Worm (Caenorhabditis elegans) whole organism, dauer: ENCODE measurements around the gene Y41C4A.9.

Experiments
- unc-62 ChIP-seq: sonication (generic microtip); optimal IDR thresholded peaks from 2 replicates; lab custom pipeline; 2017; ENCODE audit warnings: missing biosample characterization, missing genetic modification reagents, missing genetic modification characterization

Gene Y41C4A.9

DNA sequence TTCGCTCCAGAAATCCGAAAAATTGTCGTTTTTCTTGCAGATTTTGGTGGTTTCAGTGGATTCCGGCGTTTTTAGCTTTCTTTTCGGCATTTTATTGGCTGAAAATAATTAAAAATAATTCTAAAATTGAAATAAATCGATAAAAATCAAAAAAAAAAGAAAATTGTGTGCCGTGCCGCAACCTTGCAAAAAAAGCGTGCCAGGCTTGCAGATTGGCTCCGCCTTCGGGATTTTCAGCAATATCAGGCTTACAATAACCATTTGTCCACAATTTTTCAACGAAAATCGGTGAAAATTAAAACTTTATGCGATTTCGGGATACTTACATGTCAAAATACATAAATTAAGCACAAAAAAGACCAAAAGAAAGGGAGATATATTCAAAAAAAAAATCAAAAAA is at the start of gene Y41C4A.9:
Y41C4A.9 (minus strand) TSS at position 98 of the 400 bp plus-strand sequence.
- no peak for TF ChIP-seq unc-62 (GFP tag; lab: Kevin White, UChicago)

DNA sequence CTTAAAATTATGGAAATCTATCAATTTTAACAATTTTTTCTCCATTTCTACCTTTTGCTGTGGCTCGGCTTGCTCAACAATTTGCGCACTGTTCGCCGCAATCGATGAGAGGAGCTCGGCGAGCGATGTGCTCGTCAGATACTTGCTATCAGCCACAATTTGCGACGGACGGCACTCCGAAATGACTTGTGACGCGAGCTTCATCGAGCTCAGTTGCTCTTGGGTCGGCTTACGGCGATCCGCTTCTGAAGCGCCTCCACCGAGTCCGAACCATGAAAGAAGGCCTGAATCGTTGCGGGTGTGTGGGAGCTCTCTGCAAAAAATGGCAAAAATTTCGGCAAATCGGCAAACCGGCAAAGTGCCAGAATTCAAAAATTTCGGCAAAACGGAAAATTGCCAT is 42.2 kb upstream of the Y41C4A.9 start:
- TF ChIP-seq unc-62 (GFP tag; lab: Kevin White, UChicago), result no peak

DNA sequence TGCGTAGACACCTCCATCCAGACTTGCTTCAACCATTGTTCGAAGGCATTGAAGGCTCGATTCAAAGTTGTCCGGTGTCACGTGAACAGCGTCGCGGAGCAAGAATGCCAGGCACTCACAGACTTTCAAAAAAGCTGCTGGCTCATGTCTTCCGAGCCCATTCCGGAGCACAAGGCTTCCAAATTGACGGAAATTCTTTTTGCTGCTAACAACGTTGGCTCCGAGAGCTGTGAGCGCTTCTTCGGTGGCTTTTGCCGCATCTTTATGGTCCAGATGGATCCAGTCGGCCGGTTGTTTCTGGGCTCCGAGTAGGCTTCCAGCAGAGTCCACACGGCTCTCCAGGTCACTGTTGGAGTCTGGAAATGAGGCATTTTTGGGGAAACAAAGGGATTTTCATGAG is 39.4 kb upstream of the Y41C4A.9 start:
- TF ChIP-seq unc-62 (GFP tag; lab: Kevin White, UChicago), result no peak

DNA sequence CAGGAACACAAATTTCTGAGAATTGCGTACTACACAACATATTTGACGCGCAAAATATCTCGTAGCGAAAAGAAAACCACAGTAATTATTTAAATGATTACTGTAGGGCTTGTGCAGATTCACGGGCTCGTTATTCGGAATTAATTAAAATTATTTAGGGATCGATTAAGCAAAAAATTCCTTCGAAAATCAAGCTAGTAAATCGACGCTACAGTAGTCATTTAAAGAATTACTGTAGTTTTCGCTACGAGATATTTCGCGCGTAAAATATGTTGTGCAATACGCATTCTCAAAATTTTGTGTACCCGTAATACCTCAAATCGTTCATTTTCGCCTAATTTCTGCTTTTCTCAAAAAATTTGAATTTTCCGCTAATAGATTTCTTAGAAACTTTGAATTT is 32.4 kb upstream of the Y41C4A.9 start:
- no peak for TF ChIP-seq unc-62 (GFP tag; lab: Kevin White, UChicago)

DNA sequence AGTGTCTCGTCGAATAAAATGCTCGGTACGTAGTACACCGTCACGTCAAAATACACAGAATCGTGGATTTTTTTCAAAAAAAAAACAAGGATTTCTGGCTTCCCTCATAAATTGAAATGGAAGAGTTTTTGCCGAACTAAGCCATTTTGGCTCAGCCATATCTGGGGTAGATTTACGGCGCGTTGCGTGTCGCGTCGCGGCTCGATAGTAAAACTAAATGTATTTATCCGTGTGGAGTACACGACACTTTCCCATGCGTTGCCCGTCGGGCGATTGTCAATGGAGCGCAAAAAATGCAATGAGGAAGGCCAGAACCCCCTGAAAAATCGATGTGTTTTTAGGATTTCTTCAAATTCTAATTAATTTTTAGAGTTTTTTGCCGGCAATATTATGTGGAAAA is 31.8 kb upstream of the Y41C4A.9 start:
- no peak for TF ChIP-seq unc-62 (GFP tag; lab: Kevin White, UChicago)

DNA sequence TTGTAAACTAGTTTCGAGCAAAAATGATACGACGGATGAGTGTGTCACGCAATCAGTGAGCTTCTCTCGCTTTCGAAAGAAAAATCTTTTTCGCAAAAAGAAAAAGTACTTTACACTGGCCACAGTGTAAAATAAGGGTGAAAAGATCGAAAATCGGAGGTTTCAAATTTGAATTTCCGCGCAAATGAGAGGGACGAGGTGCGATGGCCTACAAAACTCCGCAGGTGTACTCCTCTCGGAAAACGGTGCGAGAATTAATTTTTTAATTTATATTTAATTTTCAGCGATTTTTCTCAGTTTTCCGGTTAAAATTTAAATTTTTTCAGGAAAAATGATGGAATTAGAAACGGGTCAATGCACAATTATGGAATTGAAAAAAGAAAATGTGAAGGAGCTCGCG is 28.3 kb upstream of the Y41C4A.9 start, which contains the start of gene mrt-2:
mrt-2 (plus strand) TSS at position 49 of the 400 bp plus-strand sequence.
- TF ChIP-seq unc-62 (GFP tag; lab: Kevin White, UChicago), result no peak

DNA sequence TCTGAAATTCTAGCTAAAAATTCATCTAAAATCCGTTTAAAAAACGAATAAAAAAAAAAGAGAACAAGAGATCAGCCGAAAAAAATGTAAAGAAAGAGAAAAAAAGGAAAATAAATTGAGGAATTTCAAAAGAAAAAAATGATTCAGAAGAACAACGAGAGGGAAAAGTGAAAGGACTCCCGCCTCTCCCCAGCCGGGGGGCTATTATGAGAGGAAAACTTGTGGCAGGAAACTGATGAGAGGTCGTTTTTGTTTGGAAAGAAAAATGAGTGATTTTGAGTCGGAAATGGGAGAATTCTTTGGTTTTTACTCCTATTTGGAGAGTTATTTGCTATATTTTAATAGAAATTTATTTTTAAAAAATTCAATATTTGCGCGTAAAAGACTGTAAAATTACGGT is 23.7 kb upstream of the Y41C4A.9 start:
- no peak for TF ChIP-seq unc-62 (GFP tag; lab: Kevin White, UChicago)

DNA sequence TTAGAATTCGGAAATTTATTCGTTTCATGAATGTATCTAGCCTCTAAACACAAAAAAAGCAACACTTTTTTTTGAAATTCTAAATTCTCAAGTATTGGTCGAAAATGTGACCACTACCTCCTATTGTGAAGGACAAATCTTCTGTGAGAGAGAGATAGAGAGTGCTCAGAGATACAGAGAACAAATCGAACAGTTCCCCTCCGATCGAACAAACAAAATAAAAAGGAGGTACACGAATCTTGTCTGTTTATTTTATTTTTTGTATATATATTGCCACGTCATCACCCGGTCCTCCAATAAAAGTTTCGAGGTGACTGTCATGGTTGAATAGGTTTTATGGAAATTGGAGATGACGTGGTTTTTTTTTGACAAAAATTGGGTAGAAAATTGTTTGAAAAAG is 22.4 kb upstream of the Y41C4A.9 start:
- no peak for TF ChIP-seq unc-62 (GFP tag; lab: Kevin White, UChicago)

DNA sequence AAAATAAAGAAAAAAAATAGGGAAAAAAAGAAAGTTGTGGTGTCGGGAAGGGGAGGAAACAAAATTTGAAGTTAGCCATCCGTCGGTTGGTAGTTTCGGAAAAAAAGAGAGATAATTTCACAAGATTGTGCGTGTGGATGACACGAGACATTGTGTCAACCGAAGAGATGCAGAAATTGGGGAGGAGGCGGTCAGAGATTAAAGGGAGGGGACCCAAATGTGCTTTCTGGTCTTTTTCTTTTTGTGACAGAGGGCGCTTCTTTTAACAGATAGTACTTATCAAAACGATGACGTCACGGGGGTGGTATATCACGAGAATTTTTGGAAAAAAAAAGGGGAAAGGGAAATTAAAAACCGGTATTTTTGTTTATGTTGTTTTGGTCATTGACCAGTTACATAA is 20.0 kb upstream of the Y41C4A.9 start:
- TF ChIP-seq unc-62 (GFP tag; lab: Kevin White, UChicago), result no peak

DNA sequence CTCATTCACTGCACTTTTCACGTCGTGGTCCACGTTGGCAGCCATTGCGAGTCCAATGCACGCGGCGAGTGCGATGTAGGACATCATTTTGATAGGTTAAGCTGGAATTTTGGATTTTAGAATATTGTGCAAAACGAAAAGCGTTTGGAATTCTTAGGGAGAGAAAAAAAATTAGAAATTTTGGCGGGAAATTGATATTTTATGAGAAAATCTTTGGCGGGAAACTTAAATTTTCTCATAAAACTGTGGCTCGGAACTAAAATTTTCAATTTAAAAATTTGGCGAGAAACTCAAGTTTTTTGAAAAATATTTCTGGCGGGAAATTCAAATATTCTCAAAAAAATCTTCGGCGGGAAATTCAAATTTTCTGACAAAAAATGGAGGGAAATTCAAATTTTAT is 19.1 kb upstream of the Y41C4A.9 start, which contains the start of gene sup-1:
sup-1 (minus strand) TSS at position 101 of the 400 bp plus-strand sequence.
- TF ChIP-seq unc-62 (GFP tag; lab: Kevin White, UChicago), result no peak

DNA sequence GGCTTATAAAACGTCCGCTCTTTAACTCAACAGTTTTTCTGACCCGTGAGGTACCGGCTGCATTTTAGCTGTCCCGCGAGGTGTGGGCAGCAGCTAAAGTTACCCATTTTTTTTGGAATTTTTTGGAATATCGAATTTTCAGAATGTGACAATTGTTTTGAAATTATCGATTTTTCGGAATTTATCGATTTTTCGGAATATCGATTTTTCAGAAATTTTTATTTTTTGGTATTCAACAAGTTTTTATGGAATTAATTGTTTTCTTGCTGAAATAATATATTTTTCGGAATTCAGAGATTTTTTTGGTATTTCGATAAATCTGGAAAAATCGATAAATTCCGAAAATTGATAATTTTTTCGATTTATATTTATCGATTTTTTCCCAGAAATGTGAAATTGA is 14.5 kb upstream of the Y41C4A.9 start:
- no peak for TF ChIP-seq unc-62 (GFP tag; lab: Kevin White, UChicago)

DNA sequence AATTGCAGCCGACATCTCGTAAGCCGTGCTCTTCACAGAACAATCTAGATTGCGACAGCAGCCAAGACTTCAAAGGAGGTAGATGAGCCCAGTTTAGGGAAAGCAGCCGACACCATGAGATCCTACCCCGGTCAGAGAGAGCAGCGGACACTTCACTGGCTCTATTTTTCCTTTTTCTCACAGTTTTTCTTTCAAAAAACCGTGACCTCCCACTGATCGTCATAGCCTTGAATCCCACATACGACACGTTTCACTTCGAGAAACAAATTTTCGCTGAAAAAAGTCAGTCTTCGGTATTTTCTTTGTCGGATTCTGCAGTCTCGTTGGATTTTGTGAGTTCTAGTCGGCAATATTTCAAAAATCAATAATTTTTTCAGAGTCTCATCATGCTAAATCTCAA is 13.6 kb upstream of the Y41C4A.9 start, which contains the start of gene Y41C4A.21:
Y41C4A.21 (plus strand) TSS at position 301 of the 400 bp plus-strand sequence.
- TF ChIP-seq unc-62 (GFP tag; lab: Kevin White, UChicago), result no peak

DNA sequence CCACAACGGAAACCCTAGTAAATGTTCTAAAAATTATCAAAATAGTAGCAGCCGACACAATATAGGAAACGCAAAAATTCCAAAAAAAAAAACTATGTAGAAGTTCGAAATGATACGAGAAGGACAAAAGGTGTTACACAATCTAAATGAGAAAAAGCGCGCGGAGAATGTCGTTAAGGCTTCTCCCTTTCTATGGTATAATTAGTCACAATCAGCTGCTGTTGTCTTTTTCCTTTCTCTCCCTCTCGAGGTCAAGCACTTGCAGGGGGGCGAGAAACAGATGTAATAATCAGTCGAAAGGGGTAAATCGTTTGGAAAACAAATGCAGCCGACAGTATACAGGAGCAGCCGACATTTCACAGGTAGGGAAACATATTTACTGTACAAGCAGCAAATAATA is 13.0 kb upstream of the Y41C4A.9 start:
- TF ChIP-seq unc-62 (GFP tag; lab: Kevin White, UChicago), result no peak

DNA sequence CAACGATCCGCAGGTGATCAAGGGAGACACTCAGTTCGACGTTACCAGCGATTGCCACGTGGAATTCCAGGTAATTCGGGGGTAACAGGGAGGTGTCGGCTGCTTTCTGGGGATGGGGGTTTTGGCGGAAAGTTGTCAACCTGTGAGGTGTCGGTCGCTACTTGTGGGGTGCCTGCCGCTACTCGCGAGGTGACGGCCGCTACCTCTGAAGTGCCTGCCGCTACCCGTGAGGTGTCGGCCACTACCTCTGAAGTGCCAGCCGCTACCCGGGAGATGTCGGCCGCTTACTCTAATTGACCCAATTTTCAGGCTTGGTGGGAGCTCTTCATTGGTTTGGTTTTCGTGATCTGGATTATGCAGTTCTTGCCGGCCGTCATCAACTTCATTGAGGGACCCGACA is 12.4 kb upstream of the Y41C4A.9 start:
- no peak for TF ChIP-seq unc-62 (GFP tag; lab: Kevin White, UChicago)

DNA sequence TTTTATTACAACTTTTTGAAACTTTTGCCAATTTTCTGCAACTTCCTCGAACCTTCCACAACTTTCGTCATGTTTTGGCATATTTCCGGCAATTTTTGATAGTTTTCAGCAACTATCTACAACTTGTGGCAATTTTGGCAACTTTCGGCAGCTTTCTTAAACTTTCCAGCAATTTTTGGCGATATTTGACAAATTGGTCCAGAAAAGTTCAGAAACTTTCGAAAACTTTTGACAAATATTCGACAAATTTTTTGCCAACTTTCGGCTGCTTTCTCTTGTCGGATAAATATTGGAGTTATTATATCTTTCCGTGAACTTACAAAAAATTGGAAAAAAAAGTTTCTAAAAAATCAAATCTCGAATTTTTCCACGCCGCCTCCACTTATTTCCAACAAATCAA is 11.9 kb upstream of the Y41C4A.9 start, which contains the start of gene Y41C4A.18:
Y41C4A.18 (plus strand) TSS at position 301 of the 400 bp plus-strand sequence.
- TF ChIP-seq unc-62 (GFP tag; lab: Kevin White, UChicago), result no peak

DNA sequence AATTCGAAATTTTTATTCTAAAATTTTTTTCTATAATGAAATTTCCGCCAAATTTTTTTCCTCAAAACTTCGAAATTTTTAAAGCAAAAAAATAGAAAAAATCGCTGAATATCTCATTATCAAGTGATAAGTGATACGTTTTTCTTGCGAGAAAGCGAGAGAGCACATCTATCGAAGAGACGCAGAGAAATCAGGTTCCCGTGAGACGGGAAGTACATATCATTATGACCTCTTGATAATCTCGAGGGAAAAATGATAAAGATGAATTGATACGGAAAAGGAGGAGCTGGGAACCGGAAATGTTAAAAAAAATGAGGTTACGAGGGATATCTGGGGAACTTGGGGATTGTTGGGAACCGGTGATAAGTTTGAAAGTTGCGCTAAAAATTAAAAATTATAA is 8.6 kb upstream of the Y41C4A.9 start:
- TF ChIP-seq unc-62 (GFP tag; lab: Kevin White, UChicago), result no peak

DNA sequence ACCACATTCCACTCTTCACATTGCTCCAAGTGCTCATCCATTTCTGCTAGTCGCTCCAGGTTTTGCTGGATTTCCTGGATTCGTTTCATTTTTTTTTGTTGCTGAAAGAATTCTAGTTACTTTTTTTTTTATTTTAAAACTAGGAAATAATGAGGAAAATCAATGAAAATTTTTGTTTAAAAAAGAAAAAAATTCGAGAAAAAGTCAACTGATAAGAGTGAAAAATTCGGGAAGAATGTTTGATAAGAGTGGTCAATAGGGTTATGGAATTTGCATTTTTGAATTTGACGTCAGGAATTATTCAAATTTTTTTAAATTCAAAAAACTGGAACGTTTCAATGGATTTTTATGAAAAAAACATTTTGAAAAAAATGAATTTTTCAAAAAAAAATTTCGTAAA is 8.1 kb upstream of the Y41C4A.9 start, which contains the start of gene Y41C4A.12:
Y41C4A.12 (minus strand) TSS at position 101 of the 400 bp plus-strand sequence.
- TF ChIP-seq unc-62 (GFP tag; lab: Kevin White, UChicago), result no peak

DNA sequence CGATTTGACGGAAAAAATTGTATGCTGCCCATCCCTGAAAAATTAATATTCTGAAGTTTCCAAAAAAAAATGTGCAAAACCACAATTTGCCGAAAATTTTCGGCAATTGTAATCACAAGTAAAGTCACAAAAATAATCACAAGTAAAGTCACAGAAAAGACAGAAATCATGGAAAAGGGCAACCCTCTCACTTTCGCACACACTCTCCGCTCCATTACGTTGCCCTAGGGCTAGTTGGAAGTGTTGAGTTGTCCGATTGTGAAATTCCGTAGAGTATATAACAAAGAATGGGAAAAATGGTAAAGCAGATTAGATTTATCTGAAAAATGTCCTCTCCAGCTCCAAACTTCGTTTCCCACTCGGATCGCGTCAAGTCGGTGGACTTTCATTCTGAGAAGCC is 3.0 kb upstream of the Y41C4A.9 start, which contains the start of gene Y41C4A.32:
Y41C4A.32 (plus strand) TSS at position 302 of the 400 bp plus-strand sequence.
- no peak for TF ChIP-seq unc-62 (GFP tag; lab: Kevin White, UChicago)
